Worm (Caenorhabditis elegans) whole organism, L4/young adult: ENCODE measurements around the gene D1054.3.

Source experiments
- W03F9.2 ChIP-seq: fragments of 150-350 bp; optimal IDR thresholded peaks from 2 replicates; lab custom pipeline; 2014; ENCODE audit warnings: missing biosample characterization, missing genetic modification characterization
- dao-5 ChIP-seq: sonication (generic microtip); optimal IDR thresholded peaks from 2 replicates; lab custom pipeline; 2016; ENCODE audit warnings: missing genotype, missing genetic modification characterization, moderate library complexity, missing compliant biosample characterization
- him-1 ChIP-seq: sonication (generic microtip); optimal IDR thresholded peaks from 2 replicates; lab custom pipeline; 2016; ENCODE audit warnings: missing genotype, missing genetic modification reagents, missing genetic modification characterization, missing compliant biosample characterization

D1054.3 gene

DNA sequence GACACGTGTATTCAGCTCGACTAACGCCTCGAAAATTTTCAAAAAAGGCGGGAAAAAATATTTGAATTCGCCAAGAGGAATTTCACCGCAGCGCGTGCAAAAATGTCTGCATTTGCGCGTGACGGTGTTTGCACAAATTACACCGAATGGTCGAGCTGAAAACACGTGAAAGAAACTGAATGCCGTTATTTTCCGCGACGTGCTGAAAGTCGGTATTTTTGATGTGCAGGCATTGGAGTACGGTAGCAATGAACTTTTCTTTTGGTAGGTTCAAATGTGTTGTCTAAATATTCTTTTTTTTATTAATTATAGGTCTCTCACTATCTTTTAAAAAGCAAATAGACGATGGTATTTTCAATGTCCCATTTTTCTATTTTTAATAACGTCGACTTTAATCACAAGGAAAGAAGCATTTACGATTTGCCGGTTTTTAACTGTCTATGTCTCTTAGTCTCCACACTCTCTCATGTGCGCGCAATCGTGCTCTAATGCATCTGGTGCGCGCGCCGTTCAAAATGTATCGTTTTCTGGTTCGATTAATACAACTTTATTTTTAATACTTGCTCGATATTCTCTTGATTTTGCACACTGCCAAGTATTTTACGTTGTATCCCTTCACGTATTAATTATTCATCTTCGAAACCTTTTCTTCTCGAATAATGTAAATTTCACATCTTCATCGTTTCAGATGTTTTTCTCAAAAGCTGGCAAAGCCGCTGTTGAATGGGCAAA lies 42.3 kb downstream of the D1054.3 start, which contains the start of the genes C29A12.1 and lig-1:
C29A12.1 (minus strand) TSS at position 63 of the 732 bp plus-strand sequence.
lig-1 (plus strand) TSS at position 682 of the 732 bp plus-strand sequence.
- TF ChIP-seq W03F9.2: peak; percentile 21
- TF ChIP-seq him-1 (tag; lab: Kevin White, UChicago): no peak

DNA sequence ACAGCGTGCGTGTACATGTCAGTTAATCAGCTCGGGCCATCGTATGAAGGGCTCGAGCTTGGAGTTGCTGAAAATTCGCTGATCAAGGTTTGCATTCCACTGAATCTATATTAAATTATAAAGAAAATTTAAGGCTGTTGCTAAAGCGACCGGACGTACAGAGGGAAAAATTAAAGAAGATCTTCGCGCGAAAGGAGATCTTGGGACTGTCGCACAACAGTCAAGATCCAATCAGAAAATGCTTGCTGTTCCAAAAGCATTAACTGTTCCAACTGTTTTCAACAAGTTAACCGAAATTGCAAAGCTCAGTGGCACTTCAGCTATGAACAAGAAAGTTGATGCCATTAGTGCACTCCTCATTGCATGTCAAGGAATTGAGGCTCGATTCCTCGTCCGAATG lies 43.1 kb downstream of the D1054.3 start:
- no peak for TF ChIP-seq dao-5 (tag; lab: Kevin White, UChicago)
- no peak for TF ChIP-seq W03F9.2
- TF ChIP-seq him-1 (tag; lab: Kevin White, UChicago): no peak

DNA sequence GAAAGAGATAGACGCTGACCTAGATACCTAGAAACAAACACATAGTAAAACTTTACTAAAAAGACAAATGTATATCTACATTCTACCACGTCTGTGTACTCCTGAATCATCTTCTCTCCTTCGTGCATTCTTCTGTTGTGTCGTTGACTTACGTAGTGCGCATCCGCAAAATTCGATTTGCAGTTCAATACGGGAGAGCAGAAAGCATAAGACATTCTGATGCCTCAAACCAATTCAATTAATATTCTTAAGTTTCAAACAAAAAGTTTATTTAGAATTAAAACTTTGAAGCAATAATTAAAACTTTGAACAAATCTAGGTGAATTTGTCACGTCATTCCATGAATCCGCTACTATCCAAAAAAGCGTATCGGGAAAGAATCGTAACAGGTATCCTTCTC lies 45.6 kb downstream of the D1054.3 start:
- no peak for TF ChIP-seq W03F9.2
- TF ChIP-seq him-1 (tag; lab: Kevin White, UChicago): no peak
- TF ChIP-seq dao-5 (tag; lab: Kevin White, UChicago): no peak

DNA sequence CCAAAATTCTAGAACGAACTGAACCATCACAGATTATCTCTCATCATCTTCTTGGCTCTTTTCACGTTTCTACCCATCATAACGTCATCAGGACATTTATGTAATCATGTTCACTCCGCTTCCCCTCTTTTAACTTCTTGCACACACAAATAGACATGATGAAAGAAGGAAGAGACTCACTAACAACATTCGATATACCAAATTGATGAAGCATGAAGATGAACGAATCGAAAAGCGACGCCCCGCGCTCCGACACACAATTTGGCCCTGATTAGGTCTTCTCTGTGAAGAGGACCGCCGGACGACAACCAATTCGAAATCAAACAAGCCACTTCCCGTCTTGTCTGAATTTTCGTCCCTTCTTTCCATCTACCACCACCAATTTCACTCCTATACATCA lies 47.2 kb downstream of the D1054.3 start:
- TF ChIP-seq him-1 (tag; lab: Kevin White, UChicago) (no peak), W03F9.2 (no peak), dao-5 (tag; lab: Kevin White, UChicago) (no peak)
